Worm (Caenorhabditis elegans) whole organism, L3 larva: ENCODE measurements around the gene W01A11.7.
A peak's percentile ranks its signal among the peaks of the same experiment; 100 is the strongest.

Experiments
- ZK546.5 ChIP-seq: sonication (generic microtip); optimal IDR thresholded peaks from 2 replicates; lab custom pipeline; 2017; ENCODE audit warnings: missing biosample characterization, missing genetic modification characterization
- ama-1 ChIP-seq: fragments of 150-350 bp; optimal IDR thresholded peaks from 2 replicates; lab custom pipeline; 2018
- ceh-16 ChIP-seq: sonication (generic microtip); optimal IDR thresholded peaks from 2 replicates; lab custom pipeline; 2017; ENCODE audit warnings: missing biosample characterization, missing genetic modification characterization
- ceh-28 ChIP-seq: fragments of 150-350 bp; optimal IDR thresholded peaks from 2 replicates; lab custom pipeline; 2014; ENCODE audit warnings: missing biosample characterization, missing genetic modification reagents, missing genetic modification characterization
- ceh-82 ChIP-seq: fragments of 150-350 bp; optimal IDR thresholded peaks from 2 replicates; lab custom pipeline; 2014; ENCODE audit warnings: missing biosample characterization, missing genetic modification characterization
- ceh-9 ChIP-seq: sonication (generic microtip); optimal IDR thresholded peaks from 2 replicates; lab custom pipeline; 2018; ENCODE audit warnings: missing biosample characterization, missing genetic modification characterization
- daf-12 ChIP-seq: fragments of 150-350 bp; optimal IDR thresholded peaks from 2 replicates; lab custom pipeline; 2014; ENCODE audit warnings: missing biosample characterization, missing genetic modification reagents, missing genetic modification characterization
- egl-27 ChIP-seq: sonication (generic microtip); optimal IDR thresholded peaks from 4 replicates; lab custom pipeline; 2017; ENCODE audit warnings: missing biosample characterization, missing genetic modification reagents, missing genetic modification characterization
- elt-2 ChIP-seq: sonication (generic microtip); optimal IDR thresholded peaks from 2 replicates; lab custom pipeline; 2016; ENCODE audit warnings: missing genetic modification reagents, mild to moderate bottlenecking, missing genetic modification characterization, missing compliant biosample characterization
- elt-3 ChIP-seq, 3 experiments: fragments of 150-350 bp in 1 of 3; sonication (generic microtip) in 2 of 3; optimal IDR thresholded peaks; 2 replicates in 2 of 3; 4 replicates in 1 of 3; lab custom pipeline; 2014 to 2017; ENCODE audit warnings: missing biosample characterization in 3 of 3, missing genetic modification characterization in 3 of 3
- eor-1 ChIP-seq, 2 experiments: fragments of 150-350 bp; optimal IDR thresholded peaks; 2 replicates each; lab custom pipeline; 2014 to 2018; ENCODE audit warnings: missing biosample characterization in 2 of 2, missing genetic modification characterization in 2 of 2
- fos-1 ChIP-seq: fragments of 150-350 bp; optimal IDR thresholded peaks from 2 replicates; lab custom pipeline; 2014; ENCODE audit warnings: missing biosample characterization, missing genetic modification characterization
- lsy-12 ChIP-seq: sonication (generic microtip); optimal IDR thresholded peaks from 2 replicates; lab custom pipeline; 2016; ENCODE audit warnings: mild to moderate bottlenecking, missing genetic modification characterization, missing compliant biosample characterization
- mml-1 ChIP-seq: fragments of 150-350 bp; sonication (generic microtip); optimal IDR thresholded peaks from 3 replicates; lab custom pipeline; 2014; ENCODE audit warnings: missing biosample characterization, missing genetic modification characterization
- nfya-1 ChIP-seq: sonication (generic microtip); optimal IDR thresholded peaks from 2 replicates; lab custom pipeline; 2017; ENCODE audit warnings: missing genetic modification characterization, mild to moderate bottlenecking, missing compliant biosample characterization, antibody characterized with exemption, moderate library complexity; ENCODE audit not compliant: insufficient read depth
- nhr-11 ChIP-seq: fragments of 150-350 bp; optimal IDR thresholded peaks from 2 replicates; lab custom pipeline; 2014; ENCODE audit warnings: missing biosample characterization, missing genetic modification characterization
- nhr-12 ChIP-seq: fragments of 150-350 bp; optimal IDR thresholded peaks from 2 replicates; lab custom pipeline; 2014; ENCODE audit warnings: missing biosample characterization, missing genetic modification characterization
- nhr-237 ChIP-seq: fragments of 150-350 bp; optimal IDR thresholded peaks from 2 replicates; lab custom pipeline; 2014; ENCODE audit warnings: missing biosample characterization, missing genetic modification characterization
- nhr-25 ChIP-seq: sonication (generic microtip); optimal IDR thresholded peaks from 2 replicates; lab custom pipeline; 2017; ENCODE audit warnings: missing biosample characterization, missing genetic modification characterization
- nhr-28 ChIP-seq: fragments of 150-350 bp; optimal IDR thresholded peaks from 2 replicates; lab custom pipeline; 2014; ENCODE audit warnings: missing biosample characterization, missing genetic modification characterization
- nhr-67 ChIP-seq: fragments of 150-350 bp; optimal IDR thresholded peaks from 2 replicates; lab custom pipeline; 2014; ENCODE audit warnings: missing biosample characterization, missing genetic modification characterization
- nhr-77 ChIP-seq: fragments of 150-350 bp; optimal IDR thresholded peaks from 2 replicates; lab custom pipeline; 2014; ENCODE audit warnings: missing biosample characterization, missing genetic modification characterization
- pha-4 ChIP-seq: fragments of 150-350 bp; optimal IDR thresholded peaks from 2 replicates; lab custom pipeline; 2014; ENCODE audit warnings: missing biosample characterization, missing genetic modification reagents, missing genetic modification characterization
- pqm-1 ChIP-seq: fragments of 150-350 bp; optimal IDR thresholded peaks from 2 replicates; lab custom pipeline; 2017; ENCODE audit warnings: missing biosample characterization, missing genetic modification characterization, inconsistent platforms
- skn-1 ChIP-seq: fragments of 150-350 bp; optimal IDR thresholded peaks from 2 replicates; lab custom pipeline; 2014; ENCODE audit warnings: missing biosample characterization, missing genetic modification characterization
- snpc-4 ChIP-seq: fragments of 150-350 bp; optimal IDR thresholded peaks from 2 replicates; lab custom pipeline; 2014; ENCODE audit warnings: missing biosample characterization, missing genetic modification characterization
- tbx-2 ChIP-seq: sonication (generic microtip); optimal IDR thresholded peaks from 2 replicates; lab custom pipeline; 2016; ENCODE audit warnings: mild to moderate bottlenecking, missing genetic modification characterization, missing compliant biosample characterization
- unc-62 ChIP-seq: fragments of 150-350 bp; sonication (generic microtip); optimal IDR thresholded peaks from 4 replicates; lab custom pipeline; 2014; ENCODE audit warnings: missing biosample characterization, missing genetic modification reagents, missing genetic modification characterization
- zag-1 ChIP-seq: fragments of 150-350 bp; optimal IDR thresholded peaks from 2 replicates; lab custom pipeline; 2014; ENCODE audit warnings: missing biosample characterization, missing genetic modification characterization
- ztf-11 ChIP-seq: fragments of 150-350 bp; optimal IDR thresholded peaks from 2 replicates; lab custom pipeline; 2014; ENCODE audit warnings: missing biosample characterization, missing genetic modification characterization

Gene W01A11.7

ce11 chrV:6533030-6533429, 27.8 kb upstream of the W01A11.7 start, which contains the start of gene hpo-26:
Gene hpo-26, minus strand, starts transcription at chrV:6533060.
- TF ChIP-seq pha-4 (tag; lab: Kevin White, UChicago) (peak; percentile 90), skn-1 (tag; lab: Kevin White, UChicago) (no peak), snpc-4 (no peak), ceh-28 (tag; lab: Kevin White, UChicago) (peak; percentile 3), ceh-82 (no peak), unc-62 (GFP tag; lab: Kevin White, UChicago) (no peak), ceh-16 (tag; lab: Kevin White, UChicago) (no peak), lsy-12 (no peak), ZK546.5 (tag; lab: Kevin White, UChicago) (no peak)

- TF ChIP-seq nhr-11 (no peak), pqm-1 (tag; lab: Kevin White, UChicago) (peak; percentile 66), ceh-82 (no peak), elt-2 (peak; percentile 95), nhr-67 (no peak), ceh-9 (tag; lab: Kevin White, UChicago) (no peak), ama-1 (lab: Kevin White, UChicago) (no peak), fos-1 (tag; lab: Kevin White, UChicago) (no peak), nhr-28 (tag; lab: Kevin White, UChicago) (no peak), pha-4 (tag; lab: Kevin White, UChicago) (no peak), nhr-12 (tag; lab: Kevin White, UChicago) (no peak)
These were observed 19.6 kb upstream of the W01A11.7 start, which contains the start of gene acs-1 for ce11 chrV:6524757-6525156. Gene acs-1, plus strand, starts transcription at chrV:6524989.

- TF ChIP-seq elt-2, result peak; percentile 89
- no peak for TF ChIP-seq nhr-77 (tag; lab: Kevin White, UChicago)
- TF ChIP-seq pqm-1 (tag; lab: Kevin White, UChicago), result peak; percentile 42
These were observed 17.8 kb upstream of the W01A11.7 start for ce11 chrV:6522879-6523497.

- TF ChIP-seq daf-12 (no peak), tbx-2 (tag; lab: Kevin White, UChicago) (no peak), zag-1 (tag; lab: Kevin White, UChicago) (no peak), ama-1 (lab: Kevin White, UChicago) (no peak), lsy-12 (no peak), nhr-237 (no peak), eor-1 (tag; optimal IDR thresholded peaks at IDR 0.05; lab: Kevin White, UChicago) (no peak), nhr-25 (no peak), ztf-11 (no peak), nfya-1 (tag; lab: Kevin White, UChicago) (no peak), egl-27 (no peak), unc-62 (GFP tag; lab: Kevin White, UChicago) (no peak), pqm-1 (tag; lab: Kevin White, UChicago) (no peak), elt-3 (tag; optimal IDR thresholded peaks at IDR 0.05; lab: Kevin White, UChicago) (no peak)
- TF ChIP-seq, all 47 proteins: peak for 0
These were observed 15.3 kb upstream of the W01A11.7 start, which contains the start of the genes F46E10.2 and F46E10.18 for ce11 chrV:6520385-6521080. Gene F46E10.2, plus strand, starts transcription at chrV:6520435. Gene F46E10.18, plus strand, starts transcription at chrV:6521030.

- TF ChIP-seq nfya-1 (tag; lab: Kevin White, UChicago), result no peak
- no peak for TF ChIP-seq pha-4 (tag; lab: Kevin White, UChicago)
- TF ChIP-seq elt-3 (tag; optimal IDR thresholded peaks at IDR 0.05; lab: Kevin White, UChicago), result no peak
- TF ChIP-seq ztf-11, result no peak
- no peak for TF ChIP-seq mml-1 (tag; lab: Kevin White, UChicago)
- TF ChIP-seq ZK546.5 (tag; lab: Kevin White, UChicago), result no peak
- TF ChIP-seq nhr-12 (tag; lab: Kevin White, UChicago), result no peak
- TF ChIP-seq ceh-82, result no peak
These were observed 12.9 kb upstream of the W01A11.7 start, which contains the start of gene F46E10.3 for ce11 chrV:6518225-6518396. Gene F46E10.3, plus strand, starts transcription at chrV:6518297.
